Worm (Caenorhabditis elegans) whole organism, mixed stage, embryonic: ENCODE measurements around the gene fbxb-79.

Source experiments
- ceh-83 ChIP-seq: fragments of 200-800 bp; sonication (Bioruptor generic); optimal IDR thresholded peaks from 2 replicates; lab custom pipeline; 2018; ENCODE audit warnings: mild to moderate bottlenecking, missing genetic modification characterization, missing compliant biosample characterization
- elt-1 ChIP-seq: sonication (generic microtip); optimal IDR thresholded peaks from 2 replicates; lab custom pipeline; 2017; ENCODE audit warnings: missing genetic modification characterization, mild to moderate bottlenecking, missing compliant biosample characterization, antibody characterized with exemption, moderate library complexity, borderline replicate concordance; ENCODE audit not compliant: insufficient read depth

ce11 chrIV:11143228-11143444 lies 46.2 kb downstream of the fbxb-79 start, which contains the start of gene F01G4.4:
- TF ChIP-seq elt-1 (tag; lab: Kevin White, UChicago) (no peak), ceh-83 (no peak)
